Fruit fly (Drosophila melanogaster): Measurements from ENCODE around the gene CG1523.

Gene CG1523

dm6 chr3R:28858241-28858647, 38.8 kb upstream of the CG1523 start (continued):
- TF ChIP-seq CG15479 (GFP tag; optimal IDR thresholded peaks at IDR 0.05) (peak; percentile 58), z (GFP tag; IDR thresholded peaks at IDR 0.05) (peak; percentile 44; the same call in 1 of the 3 replicates), Rfx (GFP tag; IDR thresholded peaks at IDR 0.05) (no peak), Dll (GFP tag; IDR thresholded peaks at IDR 0.05; ENCODE audit: partially characterized antibody) (peak; percentile 10; the same call in 1 of the 4 replicates), CG6791 (GFP tag; IDR thresholded peaks at IDR 0.05; ENCODE audit: partially characterized antibody) (peak; percentile 30; the same call in 1 of the 3 replicates), ci (GFP tag; IDR thresholded peaks at IDR 0.05) (peak; percentile 16; the same call in 1 of the 3 replicates)

- TF ChIP-seq sens (GFP tag), result peak; percentile 89
- peak; percentile 4 for TF ChIP-seq her (GFP tag; optimal IDR thresholded peaks at IDR 0.05)
- no peak for TF ChIP-seq CG34224 (GFP tag; IDR thresholded peaks at IDR 0.05; ENCODE audit: partially characterized antibody)
- TF ChIP-seq Dbx (GFP tag; IDR thresholded peaks at IDR 0.05), result no peak
- peak; percentile 15 for TF ChIP-seq chn (GFP tag; optimal IDR thresholded peaks at IDR 0.05)
- peak; percentile 47; the same call in 1 of the 2 replicates for TF ChIP-seq sob (GFP tag; IDR thresholded peaks at IDR 0.05)
- peak; percentile 42 for TF ChIP-seq Ssrp (tag; optimal IDR thresholded peaks at IDR 0.05)
- TF ChIP-seq CG34422 (GFP tag; IDR thresholded peaks at IDR 0.05), result no peak
- TF ChIP-seq CG7987 (GFP tag; optimal IDR thresholded peaks at IDR 0.05), result no peak
- peak; percentile 56 for TF ChIP-seq HLH3B (GFP tag; IDR thresholded peaks at IDR 0.05)
- peak; percentile 60 for TF ChIP-seq H2.0 (GFP tag; IDR thresholded peaks at IDR 0.05)
- peak; percentile 51 for TF ChIP-seq ATbp (GFP tag; optimal IDR thresholded peaks at IDR 0.05)
- peak; percentile 38 for TF ChIP-seq CG10366 (GFP tag; IDR thresholded peaks at IDR 0.05)
- TF ChIP-seq CG2120 (GFP tag; optimal IDR thresholded peaks at IDR 0.05), result peak; percentile 5
- peak in 1 of 2 experiments; percentile 50 for TF ChIP-seq Hr51 (GFP tag; optimal IDR thresholded peaks at IDR 0.05)
- peak; percentile 29 for TF ChIP-seq fd96Cb (tag; optimal IDR thresholded peaks at IDR 0.05)
- TF ChIP-seq HHEX (GFP tag; optimal IDR thresholded peaks at IDR 0.05), result peak; percentile 11
- peak; percentile 18 for TF ChIP-seq HLH54F (GFP tag; optimal IDR thresholded peaks at IDR 0.05)
- TF ChIP-seq CG14860 (GFP tag; IDR thresholded peaks at IDR 0.05; ENCODE audit: partially characterized antibody), result no peak
- TF ChIP-seq CG1792 (GFP tag; optimal IDR thresholded peaks at IDR 0.05), result no peak
- peak; percentile 36 for TF ChIP-seq CG6254 (GFP tag; optimal IDR thresholded peaks at IDR 0.05)
- TF ChIP-seq Chrac-16 (GFP tag; optimal IDR thresholded peaks at IDR 0.05), result peak; percentile 6
- 0 out of 3 replicates have a peak, but pooled peaks have one; percentile 25 for TF ChIP-seq Mrtf (GFP tag; IDR thresholded peaks at IDR 0.05)
- 0 out of 2 replicates have a peak, but pooled peaks have one; percentile 14 for TF ChIP-seq Rx (GFP tag; IDR thresholded peaks at IDR 0.05)
- TF ChIP-seq CG15073 (GFP tag; optimal IDR thresholded peaks at IDR 0.05), result no peak
- TF ChIP-seq shn (GFP tag; optimal IDR thresholded peaks at IDR 0.05), result peak; percentile 2
- TF ChIP-seq CG10979 (tag; optimal IDR thresholded peaks at IDR 0.05), result peak; percentile 60
- 0 out of 2 replicates have a peak, but pooled peaks have one; percentile 21 for TF ChIP-seq E2f2 (GFP tag; IDR thresholded peaks at IDR 0.05)
- no peak for TF ChIP-seq usp (GFP tag; optimal IDR thresholded peaks at IDR 0.05)
- TF ChIP-seq CG17328 (GFP tag; IDR thresholded peaks at IDR 0.05), result peak; percentile 56
- peak; percentile 7 for TF ChIP-seq CG9437 (GFP tag; optimal IDR thresholded peaks at IDR 0.05)
- peak; percentile 58 for TF ChIP-seq CG7839 (tag; optimal IDR thresholded peaks at IDR 0.05)
- peak; percentile 17 for TF ChIP-seq CG1233 (GFP tag; optimal IDR thresholded peaks at IDR 0.05)
- no peak for TF ChIP-seq gsb-n (tag; optimal IDR thresholded peaks at IDR 0.05)
- peak; percentile 29 for TF ChIP-seq gcm (GFP tag; optimal IDR thresholded peaks at IDR 0.05)
- peak; percentile 28 for TF ChIP-seq cato (GFP tag; optimal IDR thresholded peaks at IDR 0.05; ENCODE audit: borderline replicate concordance)
- peak; percentile 35 for TF ChIP-seq pnt (GFP tag; optimal IDR thresholded peaks at IDR 0.05)
- TF ChIP-seq bsh (GFP tag; optimal IDR thresholded peaks at IDR 0.05), result peak; percentile 21 to 78
- TF ChIP-seq CG11456 (GFP tag; IDR thresholded peaks at IDR 0.05), result 0 out of 3 replicates have a peak, but pooled peaks have one; percentile 4
- peak; percentile 38 for TF ChIP-seq CoRest (tag; optimal IDR thresholded peaks at IDR 0.05)
- TF ChIP-seq CG15601 (tag; optimal IDR thresholded peaks at IDR 0.05), result peak; percentile 23
Measured at dm6 chr3R:28857287-28858024, 38.0 kb upstream of the CG1523 start.
